Fruit fly (Drosophila melanogaster): ENCODE results near the gene CG9121.

Gene CG9121

dm6 chr2L:5062799-5063404 lies 12.0 kb upstream of the CG9121 start (continued):
- TF ChIP-seq chinmo (GFP tag; IDR thresholded peaks at IDR 0.05; ENCODE audit: partially characterized antibody) (0 out of 4 replicates have a peak, but pooled peaks have one; percentile 55), repo (GFP tag; optimal IDR thresholded peaks at IDR 0.05) (no peak), gcm2 (GFP tag; optimal IDR thresholded peaks at IDR 0.05) (no peak), esg (GFP tag; conservative IDR thresholded peaks at IDR 0.05) (no peak), C15 (GFP tag; IDR thresholded peaks at IDR 0.05) (no peak), E2f2 (GFP tag; IDR thresholded peaks at IDR 0.05) (no peak), tna (GFP tag; IDR thresholded peaks at IDR 0.05; ENCODE audit: partially characterized antibody) (no peak), MTF-1 (GFP tag; optimal IDR thresholded peaks at IDR 0.05; ENCODE audit: borderline replicate concordance) (no peak), CG11696 (GFP tag; IDR thresholded peaks at IDR 0.05) (no peak), CG11560 (tag; IDR thresholded peaks at IDR 0.05) (no peak), CG14667 (GFP tag; IDR thresholded peaks at IDR 0.05) (no peak), tx (GFP tag; optimal IDR thresholded peaks at IDR 0.05) (no peak), Nf-YB (GFP tag; optimal IDR thresholded peaks at IDR 0.05) (no peak), CG11093 (GFP tag; IDR thresholded peaks at IDR 0.05) (no peak), caup (GFP tag; optimal IDR thresholded peaks at IDR 0.05; ENCODE audit: severe bottlenecking) (no peak), ara (GFP tag; IDR thresholded peaks at IDR 0.05) (no peak), CG10565 (GFP tag; optimal IDR thresholded peaks at IDR 0.05) (no peak), E2f1 (GFP tag; IDR thresholded peaks at IDR 0.05) (0 out of 2 replicates have a peak, but pooled peaks have one; percentile 21), pnt (GFP tag; optimal IDR thresholded peaks at IDR 0.05) (no peak), CG15269 (tag; optimal IDR thresholded peaks at IDR 0.05) (no peak), lola (GFP tag; optimal IDR thresholded peaks at IDR 0.05) (no peak), CG17385 (GFP tag; optimal IDR thresholded peaks at IDR 0.05) (no peak), CG34376 (GFP tag; optimal IDR thresholded peaks at IDR 0.05) (peak; percentile 26), corto (GFP tag; optimal IDR thresholded peaks at IDR 0.05) (no peak), sim (GFP tag; IDR thresholded peaks at IDR 0.05) (no peak), Lhr (GFP tag; optimal IDR thresholded peaks at IDR 0.05) (no peak), CG13296 (GFP tag; optimal IDR thresholded peaks at IDR 0.05) (no peak), ERR (GFP tag; optimal IDR thresholded peaks at IDR 0.05) (no peak), stwl (tag; optimal IDR thresholded peaks at IDR 0.05) (no peak), CG18476 (GFP tag; optimal IDR thresholded peaks at IDR 0.05) (peak; percentile 44), CG30403 (GFP tag; optimal IDR thresholded peaks at IDR 0.05) (no peak), CG16813 (GFP tag; IDR thresholded peaks at IDR 0.05; ENCODE audit: partially characterized antibody) (no peak), wek (GFP tag; optimal IDR thresholded peaks at IDR 0.05) (no peak), abd-A (tag; optimal IDR thresholded peaks at IDR 0.05) (no peak), CG30431 (GFP tag; optimal IDR thresholded peaks at IDR 0.05) (no peak), pros (GFP tag; optimal IDR thresholded peaks at IDR 0.05) (no peak), CG13894 (tag; optimal IDR thresholded peaks at IDR 0.05) (no peak), Hmr (GFP tag; optimal IDR thresholded peaks at IDR 0.05) (peak; percentile 20), CG5953 (GFP tag; IDR thresholded peaks at IDR 0.05) (peak; percentile 43; the same call in 1 of the 2 replicates), Six4 (GFP tag; optimal IDR thresholded peaks at IDR 0.05) (no peak), CHES-1-like (GFP tag; optimal IDR thresholded peaks at IDR 0.05) (no peak), Hr78 (GFP tag; optimal IDR thresholded peaks at IDR 0.05) (peak in 1 of 2 experiments; percentile 8), Hr51 (GFP tag; optimal IDR thresholded peaks at IDR 0.05) (no peak), Opbp (GFP tag; IDR thresholded peaks at IDR 0.05; ENCODE audit: partially characterized antibody) (no peak), Fer3 (tag; optimal IDR thresholded peaks at IDR 0.05) (no peak), tup (GFP tag; optimal IDR thresholded peaks at IDR 0.05) (no peak), Side (GFP tag; optimal IDR thresholded peaks at IDR 0.05) (no peak), CG13424 (tag; optimal IDR thresholded peaks at IDR 0.05) (no peak), CG9797 (GFP tag; optimal IDR thresholded peaks at IDR 0.05) (no peak)

All from whole organism, embryonic.